Worm (Caenorhabditis elegans) whole organism, L2 larva: ENCODE data around the gene Y105C5B.19.

ENCODE experiments used
- elt-1 ChIP-seq: fragments of 150-350 bp; optimal IDR thresholded peaks from 2 replicates; lab custom pipeline; 2014; ENCODE audit warnings: missing biosample characterization, missing genetic modification characterization
- nhr-11 ChIP-seq: fragments of 150-350 bp; optimal IDR thresholded peaks from 2 replicates; lab custom pipeline; 2014; ENCODE audit warnings: missing biosample characterization, missing genetic modification characterization
- nhr-25 ChIP-seq: fragments of 150-350 bp; sonication (generic microtip); optimal IDR thresholded peaks from 3 replicates; lab custom pipeline; 2014; ENCODE audit warnings: missing biosample characterization, missing genetic modification characterization
- snpc-4 ChIP-seq: fragments of 150-350 bp; optimal IDR thresholded peaks from 2 replicates; lab custom pipeline; 2014; ENCODE audit warnings: missing biosample characterization, missing genetic modification characterization
- unc-39 ChIP-seq: fragments of 150-350 bp; optimal IDR thresholded peaks from 2 replicates; lab custom pipeline; 2014; ENCODE audit warnings: missing biosample characterization, missing genetic modification characterization

DNA sequence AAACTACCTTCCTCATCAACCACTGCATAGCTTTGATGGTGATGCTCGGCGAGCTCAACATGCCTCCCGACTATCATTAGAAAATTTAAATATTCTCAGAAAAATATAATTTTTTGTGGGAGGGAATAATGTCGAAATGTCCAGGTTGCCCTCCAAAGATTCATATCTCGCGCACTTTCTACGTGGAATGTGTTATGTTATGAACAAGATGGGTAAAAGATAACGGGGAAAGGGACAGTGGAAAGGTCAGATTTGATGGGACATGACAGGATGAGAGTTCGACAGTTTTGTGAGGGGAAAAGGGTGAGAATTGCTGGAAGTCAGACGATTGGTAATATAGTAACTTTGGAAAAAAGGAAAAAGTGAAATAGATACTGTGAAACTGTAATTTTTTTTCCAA lies 22.5 kb upstream of the Y105C5B.19 start:
- TF ChIP-seq unc-39 (no peak), snpc-4 (tag; lab: Kevin White, UChicago) (no peak), nhr-25 (tag; lab: Kevin White, UChicago) (no peak), elt-1 (tag; lab: Kevin White, UChicago) (no peak), nhr-11 (tag; lab: Kevin White, UChicago) (no peak)
